Worm (Caenorhabditis elegans) whole organism, dauer: ENCODE results near the gene F53A3.7.

Experiments used
- unc-62 ChIP-seq: sonication (generic microtip); optimal IDR thresholded peaks from 2 replicates; lab custom pipeline; 2017; ENCODE audit warnings: missing biosample characterization, missing genetic modification reagents, missing genetic modification characterization

The F53A3.7 gene

ce11 chrIII:1951388-1951787, at the start of gene F53A3.7:
Gene F53A3.7, plus strand, starts transcription at chrIII:1951526.
- TF ChIP-seq unc-62: no peak

- no peak for TF ChIP-seq unc-62
Measured at ce11 chrIII:1903966-1904365, 47.4 kb upstream of the F53A3.7 start.

- TF ChIP-seq unc-62: no peak
Measured at ce11 chrIII:1905589-1905988, 45.7 kb upstream of the F53A3.7 start, which contains the start of the genes B0524.6 and pqn-41. Gene B0524.6, minus strand, starts transcription at chrIII:1905640. Gene pqn-41, plus strand, starts transcription at chrIII:1905958.

- TF ChIP-seq unc-62: no peak
Measured at ce11 chrIII:1918311-1918932, 32.9 kb upstream of the F53A3.7 start.

ce11 chrIII:1921136-1921680, 30.1 kb upstream of the F53A3.7 start:
- TF ChIP-seq unc-62: peak; percentile 16

DNA sequence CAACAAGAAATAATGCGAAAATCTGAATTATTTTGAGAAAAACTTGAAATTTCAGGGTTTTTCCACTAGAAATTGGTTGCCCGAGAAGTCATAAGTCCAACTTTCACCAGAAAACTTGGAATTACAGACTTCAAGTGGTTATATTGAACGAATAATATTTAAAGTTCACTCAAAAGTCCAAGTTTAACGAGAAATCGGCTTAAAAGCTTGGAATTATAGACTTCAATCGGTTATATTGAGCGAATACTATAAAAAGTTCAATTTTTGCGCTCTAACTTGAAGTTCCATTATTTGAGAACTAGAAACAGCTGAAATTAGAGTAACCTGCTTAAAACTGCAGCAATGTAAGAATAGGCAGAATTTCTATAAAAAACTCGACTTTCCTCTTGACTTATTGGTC, 29.2 kb upstream of the F53A3.7 start:
- no peak for TF ChIP-seq unc-62

DNA sequence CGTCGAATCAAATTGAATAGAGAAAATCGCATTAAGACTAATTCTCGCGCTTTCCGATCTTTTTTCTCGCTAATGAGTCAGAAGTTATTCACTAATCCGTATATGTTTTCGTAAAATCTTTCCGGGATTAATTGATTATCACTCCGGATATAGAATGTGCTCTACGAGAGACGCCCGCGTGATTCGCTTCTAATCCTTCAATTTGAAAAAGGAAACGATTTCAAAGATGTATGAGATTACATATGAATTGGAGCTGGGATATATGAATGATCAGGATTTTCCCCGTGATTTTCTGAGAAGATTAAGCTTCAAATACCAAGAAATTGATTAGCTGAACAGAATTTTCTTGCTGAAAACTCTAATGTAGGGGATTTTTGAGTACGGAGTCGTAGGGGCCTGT, 28.8 kb upstream of the F53A3.7 start:
- no peak for TF ChIP-seq unc-62

- TF ChIP-seq unc-62: peak; percentile 46
Measured at ce11 chrIII:1923419-1924318, 27.7 kb upstream of the F53A3.7 start.

ce11 chrIII:1925048-1925537, 26.2 kb upstream of the F53A3.7 start:
- TF ChIP-seq unc-62: peak; percentile 55

DNA sequence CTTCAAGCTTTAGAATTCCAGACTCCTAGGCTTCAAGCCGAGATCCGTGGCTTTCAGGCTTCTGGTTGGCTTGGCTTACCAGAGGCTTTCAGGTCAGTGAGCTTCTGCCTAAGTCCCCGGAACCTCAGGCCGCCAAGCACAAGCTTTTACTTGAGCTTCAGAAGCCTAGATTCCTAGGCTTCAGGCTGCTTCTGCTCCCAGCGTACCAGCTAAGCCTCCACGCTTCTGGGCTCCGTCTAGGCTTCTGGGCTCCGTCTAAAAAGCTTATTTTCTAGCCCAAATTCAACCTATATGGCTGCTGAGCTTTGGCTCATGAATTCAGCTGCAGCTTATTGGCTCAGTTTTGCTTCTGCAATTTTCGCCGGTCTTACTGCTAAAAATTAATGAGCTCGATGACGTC, 25.5 kb upstream of the F53A3.7 start:
- no peak for TF ChIP-seq unc-62

ce11 chrIII:1926456-1926855, 24.9 kb upstream of the F53A3.7 start:
- TF ChIP-seq unc-62: no peak

DNA sequence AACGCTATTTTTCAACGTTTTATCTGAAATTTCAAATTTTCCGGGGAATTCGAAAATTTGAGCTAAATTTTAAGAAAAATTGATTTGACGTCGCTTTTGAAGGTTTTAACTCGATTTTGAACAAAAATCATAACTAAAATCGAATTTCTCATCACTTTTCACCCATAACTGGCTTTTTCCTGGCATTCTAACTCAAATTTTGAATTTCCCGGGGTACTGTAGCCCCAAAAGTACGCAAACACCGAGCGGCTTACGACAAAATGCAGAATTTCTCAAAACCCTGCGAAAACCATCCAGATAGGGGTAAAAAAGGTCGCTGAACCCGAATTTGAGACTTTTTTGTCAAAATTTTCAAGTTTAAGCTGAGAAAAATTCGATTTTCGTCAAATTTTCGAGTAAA, 24.1 kb upstream of the F53A3.7 start:
- TF ChIP-seq unc-62: no peak

DNA sequence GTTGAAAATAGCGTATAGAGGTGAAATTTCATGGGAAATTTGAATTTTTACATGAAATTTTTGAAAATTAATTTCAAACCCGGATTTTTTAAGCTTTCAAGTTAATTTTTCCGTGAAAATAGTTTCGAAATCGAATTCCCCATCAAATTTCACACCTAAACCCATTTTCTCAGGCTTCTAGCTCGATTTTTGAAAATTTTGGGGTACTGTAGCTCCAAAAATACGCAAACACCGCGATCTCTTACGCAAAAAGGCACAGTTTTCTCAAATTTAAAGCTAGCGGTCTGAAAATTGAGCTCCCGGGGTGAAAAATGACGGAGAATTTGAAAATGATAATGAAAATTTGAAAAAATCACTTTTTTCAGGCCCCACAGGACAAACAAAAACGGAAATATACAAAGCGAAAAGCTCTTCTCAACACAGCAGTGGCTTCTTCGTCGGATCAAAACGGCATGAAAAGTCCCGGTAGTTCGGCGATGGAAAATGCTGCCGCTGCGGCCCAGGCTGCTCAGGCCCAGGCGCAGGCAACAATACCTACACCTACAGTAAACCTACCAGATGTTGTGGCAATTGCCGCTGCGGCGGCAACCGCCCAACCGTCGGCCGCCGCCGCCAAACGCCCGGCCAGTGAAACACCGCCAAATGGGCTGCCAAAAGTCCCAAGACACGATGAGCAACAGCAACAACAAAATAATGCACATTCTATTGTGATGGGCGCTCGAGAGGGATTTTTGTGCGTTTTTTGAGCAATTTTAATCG, 22.4 kb upstream of the F53A3.7 start:
- no peak for TF ChIP-seq unc-62

- TF ChIP-seq unc-62: no peak
Measured at ce11 chrIII:1930714-1931273, 20.5 kb upstream of the F53A3.7 start.

DNA sequence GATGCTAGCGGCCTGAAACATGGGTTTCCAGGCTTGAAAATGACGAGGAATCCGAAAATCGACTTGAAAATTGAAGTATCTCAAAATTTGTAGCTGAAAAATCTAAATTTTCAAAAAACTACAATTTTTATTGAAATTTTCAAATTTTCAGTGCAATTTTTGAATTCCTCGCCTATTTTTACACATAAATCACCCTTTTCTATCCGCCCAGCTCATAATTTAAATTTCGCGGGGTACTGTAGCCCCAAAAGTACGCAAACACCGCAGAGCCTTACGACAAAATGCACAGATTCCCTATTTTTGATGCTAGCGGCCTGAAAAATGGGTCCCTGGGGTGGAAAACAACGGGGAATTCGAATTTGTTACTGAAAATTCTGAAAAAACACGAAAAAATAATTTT, 19.8 kb upstream of the F53A3.7 start:
- no peak for TF ChIP-seq unc-62

DNA sequence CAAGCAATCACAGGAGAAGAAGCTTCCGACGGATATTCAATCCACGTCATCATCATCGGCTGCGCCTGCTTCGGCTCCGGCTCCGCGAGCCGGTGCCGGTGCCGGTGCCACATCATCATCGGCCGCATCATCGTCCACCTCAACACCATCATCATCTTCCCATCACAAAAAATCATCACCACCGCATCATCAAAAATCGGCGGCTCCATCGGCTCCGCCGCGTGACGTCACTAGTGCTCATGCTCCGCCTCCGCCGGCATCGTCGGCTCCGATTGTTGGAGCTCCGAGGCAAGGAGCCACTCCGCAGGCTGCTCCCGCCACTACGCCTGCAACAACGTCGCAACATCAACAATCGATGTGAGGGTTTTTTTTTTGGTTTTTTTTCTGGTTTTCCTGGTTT, 19.3 kb upstream of the F53A3.7 start:
- no peak for TF ChIP-seq unc-62
